Worm (Caenorhabditis elegans) whole organism, early embryonic: ENCODE measurements around the gene capa-1.

Source experiments
- B0310.2 ChIP-seq: sonication (generic microtip); optimal IDR thresholded peaks from 2 replicates; lab custom pipeline; 2016; ENCODE audit warnings: mild to moderate bottlenecking, missing genetic modification characterization, missing compliant biosample characterization
- F13C5.2 ChIP-seq: sonication (generic microtip); optimal IDR thresholded peaks from 2 replicates; lab custom pipeline; 2017; ENCODE audit warnings: mild to moderate bottlenecking, missing genetic modification characterization, inconsistent platforms, missing compliant biosample characterization
- aly-1 ChIP-seq: sonication (generic microtip); optimal IDR thresholded peaks from 2 replicates; lab custom pipeline; 2016; ENCODE audit warnings: missing genetic modification characterization, missing compliant biosample characterization
- ama-1 ChIP-seq: fragments of 150-350 bp; optimal IDR thresholded peaks from 2 replicates; lab custom pipeline; 2014
- ceh-13 ChIP-seq: fragments of 200-800 bp; sonication (Bioruptor generic); optimal IDR thresholded peaks from 2 replicates; lab custom pipeline; 2018; ENCODE audit warnings: mild to moderate bottlenecking, missing genetic modification characterization, missing compliant biosample characterization
- ceh-36 ChIP-seq: sonication (generic microtip); optimal IDR thresholded peaks from 2 replicates; lab custom pipeline; 2016; ENCODE audit warnings: missing genetic modification characterization, inconsistent platforms, missing compliant biosample characterization
- ets-7 ChIP-seq: sonication (generic microtip); optimal IDR thresholded peaks from 2 replicates; lab custom pipeline; 2016; ENCODE audit warnings: missing genotype, missing genetic modification characterization, missing compliant biosample characterization
- flt-1 ChIP-seq: fragments of 200-800 bp; sonication (Bioruptor generic); IDR thresholded peaks from 2 replicates; pipeline ENCODE4 v1.3.6; 2022; ENCODE audit warnings: missing genetic modification characterization, missing compliant biosample characterization
- hmbx-1 ChIP-seq: sonication (generic microtip); optimal IDR thresholded peaks from 2 replicates; lab custom pipeline; 2016; ENCODE audit warnings: mild to moderate bottlenecking, missing genetic modification characterization, missing compliant biosample characterization
- hmg-4 ChIP-seq: fragments of 200-800 bp; sonication (Bioruptor generic); optimal IDR thresholded peaks from 2 replicates; lab custom pipeline; 2018; ENCODE audit warnings: mild to moderate bottlenecking, missing genetic modification characterization, missing compliant biosample characterization
- hnd-1 ChIP-seq: sonication (generic microtip); optimal IDR thresholded peaks from 2 replicates; lab custom pipeline; 2016; ENCODE audit warnings: missing genetic modification characterization, missing compliant biosample characterization
- pes-1 ChIP-seq: fragments of 200-800 bp; sonication (Bioruptor generic); IDR thresholded peaks from 2 replicates; pipeline ENCODE4 v1.3.6; 2022; ENCODE audit warnings: missing genetic modification reagents, missing genetic modification characterization, missing compliant biosample characterization
- scrt-1 ChIP-seq: fragments of 200-800 bp; sonication (Bioruptor generic); IDR thresholded peaks from 2 replicates; pipeline ENCODE4 v1.3.6; 2022; ENCODE audit warnings: missing genetic modification characterization, missing compliant biosample characterization
- sea-1 ChIP-seq: fragments of 200-800 bp; sonication (Bioruptor generic); conservative IDR thresholded peaks from 2 replicates; pipeline ENCODE4 v1.3.6; 2022; ENCODE audit warnings: missing genetic modification characterization, missing compliant biosample characterization
- tbx-11 ChIP-seq: fragments of 200-800 bp; sonication (Bioruptor generic); IDR thresholded peaks from 2 replicates; pipeline ENCODE4 v1.3.6; 2022; ENCODE audit warnings: missing genetic modification characterization, missing compliant biosample characterization
- tbx-37 ChIP-seq: fragments of 200-800 bp; sonication (Bioruptor generic); conservative IDR thresholded peaks from 2 replicates; pipeline ENCODE4 v1.3.6; 2022; ENCODE audit warnings: missing genetic modification reagents, missing genetic modification characterization, missing compliant biosample characterization
- tra-4 ChIP-seq: sonication (generic microtip); optimal IDR thresholded peaks from 2 replicates; lab custom pipeline; 2017; ENCODE audit warnings: missing genetic modification characterization, missing compliant biosample characterization

The capa-1 gene

DNA sequence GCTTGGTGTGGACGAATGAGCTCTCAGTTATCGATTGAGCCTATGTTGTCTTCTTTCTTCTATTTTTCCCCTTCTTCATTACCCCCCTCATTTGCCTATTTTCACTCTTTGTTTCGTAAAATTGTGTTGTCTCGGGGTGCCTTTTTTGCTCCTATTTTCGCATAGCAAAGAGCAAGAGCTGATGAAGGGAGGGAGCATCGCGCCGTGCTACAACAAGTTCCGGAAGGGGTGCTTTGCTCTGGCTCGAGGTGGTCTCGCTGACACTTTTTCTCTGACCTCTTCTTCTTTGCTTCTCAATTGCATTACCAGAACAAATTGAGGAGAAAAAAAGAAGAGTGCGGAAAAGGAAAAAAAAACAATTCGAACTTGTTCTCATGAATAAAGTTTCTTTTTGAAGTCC lies 23.2 kb upstream of the capa-1 start:
- TF ChIP-seq ceh-36 (tag; lab: Kevin White, UChicago) (no peak), tra-4 (tag; lab: Kevin White, UChicago) (no peak), tbx-11 (GFP tag; lab: Robert Waterston, UW) (no peak), pes-1 (no peak), aly-1 (no peak), F13C5.2 (tag; lab: Kevin White, UChicago) (no peak), scrt-1 (GFP tag; lab: Robert Waterston, UW) (no peak), sea-1 (no peak), ets-7 (tag; lab: Kevin White, UChicago) (no peak), B0310.2 (tag; lab: Kevin White, UChicago) (no peak), hmg-4 (GFP tag; lab: Kevin White, UChicago) (no peak), hmbx-1 (tag; lab: Kevin White, UChicago) (no peak), flt-1 (no peak), ama-1 (no peak), tbx-37 (GFP tag; lab: Robert Waterston, UW) (no peak), ceh-13 (no peak), hnd-1 (tag; lab: Kevin White, UChicago) (no peak)

DNA sequence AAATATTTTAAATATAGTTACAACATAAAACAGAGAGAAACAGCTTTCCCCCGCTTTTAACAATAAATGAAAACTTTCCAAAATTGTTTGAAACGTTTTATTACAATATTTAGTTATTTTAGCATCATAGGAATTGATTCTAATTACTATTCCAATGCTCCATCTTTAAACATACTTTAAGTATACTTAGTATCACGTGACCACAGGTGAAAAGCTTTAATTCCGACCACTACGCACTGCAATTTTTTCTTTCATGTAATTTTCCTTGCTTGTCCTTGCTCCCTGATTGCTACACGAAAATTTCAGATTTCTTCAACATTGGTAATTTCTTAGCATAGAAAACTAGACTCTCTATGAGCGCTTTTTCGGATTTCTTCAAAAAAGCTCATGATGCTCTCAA lies 22.2 kb upstream of the capa-1 start, which contains the start of gene tbc-16:
tbc-16 (plus strand) TSS at position 301 of the 400 bp plus-strand sequence.
- TF ChIP-seq hmg-4 (GFP tag; lab: Kevin White, UChicago) (no peak), pes-1 (no peak), F13C5.2 (tag; lab: Kevin White, UChicago) (no peak), ama-1 (no peak), aly-1 (no peak), scrt-1 (GFP tag; lab: Robert Waterston, UW) (no peak), ets-7 (tag; lab: Kevin White, UChicago) (no peak), hnd-1 (tag; lab: Kevin White, UChicago) (no peak), tra-4 (tag; lab: Kevin White, UChicago) (no peak), ceh-13 (no peak), ceh-36 (tag; lab: Kevin White, UChicago) (no peak), B0310.2 (tag; lab: Kevin White, UChicago) (no peak), sea-1 (no peak), tbx-37 (GFP tag; lab: Robert Waterston, UW) (no peak), flt-1 (no peak)

DNA sequence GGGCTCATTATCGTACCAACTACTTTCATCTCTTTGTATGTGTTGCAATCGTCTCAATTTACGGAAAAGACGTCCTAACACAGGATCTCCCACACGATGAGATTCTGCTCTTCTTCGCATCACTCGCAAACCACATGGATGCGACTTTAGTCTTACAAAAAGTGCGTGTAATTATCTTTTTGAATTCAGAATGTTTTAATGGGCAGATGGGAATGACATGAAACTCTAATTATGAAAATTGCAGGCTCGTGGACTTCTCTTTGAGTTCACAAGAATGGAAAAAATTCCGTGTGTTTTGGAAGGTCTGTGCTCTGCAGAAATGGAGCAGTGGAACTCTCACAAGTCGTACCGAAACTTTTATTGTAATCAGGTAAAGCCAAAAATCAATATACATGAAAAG lies 17.7 kb upstream of the capa-1 start:
- TF ChIP-seq ceh-36 (tag; lab: Kevin White, UChicago) (no peak), aly-1 (no peak), ama-1 (no peak), hmg-4 (GFP tag; lab: Kevin White, UChicago) (no peak), sea-1 (no peak), B0310.2 (tag; lab: Kevin White, UChicago) (no peak), ceh-13 (no peak), hmbx-1 (tag; lab: Kevin White, UChicago) (no peak), F13C5.2 (tag; lab: Kevin White, UChicago) (no peak)

DNA sequence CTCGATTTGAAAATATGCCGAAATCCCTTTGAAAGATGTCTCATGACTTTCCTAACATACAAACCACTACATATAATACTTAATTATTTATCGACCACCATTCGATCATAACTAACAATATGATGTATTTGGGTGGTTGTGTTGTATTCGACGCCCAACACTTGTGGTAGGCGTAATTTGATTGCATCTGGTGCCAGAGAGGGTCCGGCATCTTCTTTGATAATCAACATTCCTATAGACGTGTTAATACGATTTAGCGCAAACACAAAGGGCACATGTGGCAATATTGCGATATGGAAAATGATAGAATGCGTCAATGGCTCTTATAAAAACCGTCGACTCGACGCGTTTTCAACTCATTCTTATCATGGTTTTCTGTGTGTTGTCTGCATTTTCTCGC lies 15.3 kb upstream of the capa-1 start:
- TF ChIP-seq B0310.2 (tag; lab: Kevin White, UChicago) = no peak
- TF ChIP-seq ets-7 (tag; lab: Kevin White, UChicago) = no peak
- no peak for TF ChIP-seq ceh-13
- no peak for TF ChIP-seq hmbx-1 (tag; lab: Kevin White, UChicago)
- no peak for TF ChIP-seq tra-4 (tag; lab: Kevin White, UChicago)
- TF ChIP-seq flt-1 = no peak
- no peak for TF ChIP-seq tbx-37 (GFP tag; lab: Robert Waterston, UW)
- TF ChIP-seq sea-1 = no peak

DNA sequence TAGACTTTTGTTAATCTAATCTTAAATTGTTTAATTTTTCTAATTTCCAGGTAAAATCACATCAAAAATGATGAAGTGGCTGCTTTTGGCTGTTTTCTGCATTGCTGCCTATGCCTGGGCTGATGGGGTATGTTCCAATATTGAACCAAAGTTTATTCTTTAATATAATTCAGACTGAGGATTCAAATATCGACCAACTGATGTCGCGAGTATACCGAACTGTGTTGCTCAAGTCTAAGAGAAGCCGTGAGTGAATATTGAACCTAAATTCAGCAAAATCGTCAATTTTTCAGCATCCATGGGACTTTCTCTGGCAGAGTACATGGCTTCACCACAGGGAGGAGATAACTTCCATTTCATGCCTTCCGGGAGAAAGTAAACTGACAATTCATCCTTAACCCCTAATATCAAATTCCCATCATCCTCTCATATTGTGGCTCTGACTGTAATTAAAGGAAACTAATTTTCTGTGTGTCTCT lies 14.6 kb upstream of the capa-1 start, which contains the start of gene nlp-49:
nlp-49 (plus strand) TSS at position 51 of the 479 bp plus-strand sequence.
- TF ChIP-seq tbx-11 (GFP tag; lab: Robert Waterston, UW) (no peak), sea-1 (no peak), ceh-36 (tag; lab: Kevin White, UChicago) (no peak), F13C5.2 (tag; lab: Kevin White, UChicago) (no peak), B0310.2 (tag; lab: Kevin White, UChicago) (no peak), scrt-1 (GFP tag; lab: Robert Waterston, UW) (no peak), pes-1 (no peak), tra-4 (tag; lab: Kevin White, UChicago) (no peak), hnd-1 (tag; lab: Kevin White, UChicago) (no peak)

DNA sequence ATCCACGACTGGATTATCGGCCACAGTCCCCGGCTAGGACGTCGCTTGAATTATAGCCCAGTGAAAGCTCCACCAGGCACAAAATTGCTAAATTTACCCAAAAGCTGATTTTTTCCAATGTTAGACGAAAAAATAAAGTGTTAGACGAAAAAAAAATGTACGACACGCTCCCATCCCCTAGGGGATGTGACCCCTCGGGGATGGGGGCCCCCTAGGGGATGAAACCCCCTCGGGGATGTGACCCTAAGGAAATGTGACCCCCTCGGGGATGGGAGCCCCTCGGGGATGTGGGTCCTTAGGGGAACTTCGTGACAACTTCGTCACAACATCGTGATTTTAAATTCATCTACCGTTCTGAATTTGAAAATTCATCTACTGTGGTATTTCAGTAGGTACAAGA lies 13.4 kb upstream of the capa-1 start:
- TF ChIP-seq tbx-37 (GFP tag; lab: Robert Waterston, UW) (no peak; the same call in 1 of the 2 replicates), F13C5.2 (tag; lab: Kevin White, UChicago) (no peak), pes-1 (no peak), hmbx-1 (tag; lab: Kevin White, UChicago) (no peak), ets-7 (tag; lab: Kevin White, UChicago) (no peak), hmg-4 (GFP tag; lab: Kevin White, UChicago) (no peak), B0310.2 (tag; lab: Kevin White, UChicago) (no peak)

DNA sequence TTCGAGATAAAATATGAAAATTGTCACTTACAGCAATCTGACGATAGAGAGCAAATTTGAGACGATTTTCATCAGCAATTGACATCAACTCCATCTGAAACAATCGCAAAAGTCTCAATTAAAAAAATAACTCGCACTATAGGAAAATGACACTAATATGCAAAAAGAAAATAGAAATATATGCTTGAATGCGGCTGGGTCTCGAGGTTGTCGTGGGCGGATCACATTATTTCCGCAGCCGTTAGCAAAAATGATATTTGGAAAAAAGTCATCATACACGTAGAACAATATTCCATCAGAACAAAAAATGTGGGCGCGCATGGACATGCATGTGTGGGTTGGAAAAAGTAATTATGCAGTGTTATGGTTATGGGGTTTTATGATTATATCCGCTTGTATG lies 1.9 kb upstream of the capa-1 start, which contains the start of gene Y23B4A.1:
Y23B4A.1 (minus strand) TSS at position 101 of the 400 bp plus-strand sequence.
- TF ChIP-seq tra-4 (tag; lab: Kevin White, UChicago) (no peak), aly-1 (no peak), ama-1 (no peak), B0310.2 (tag; lab: Kevin White, UChicago) (no peak), ceh-13 (no peak), ets-7 (tag; lab: Kevin White, UChicago) (no peak), sea-1 (no peak), flt-1 (no peak), pes-1 (no peak), F13C5.2 (tag; lab: Kevin White, UChicago) (no peak), tbx-11 (GFP tag; lab: Robert Waterston, UW) (no peak), tbx-37 (GFP tag; lab: Robert Waterston, UW) (no peak)

DNA sequence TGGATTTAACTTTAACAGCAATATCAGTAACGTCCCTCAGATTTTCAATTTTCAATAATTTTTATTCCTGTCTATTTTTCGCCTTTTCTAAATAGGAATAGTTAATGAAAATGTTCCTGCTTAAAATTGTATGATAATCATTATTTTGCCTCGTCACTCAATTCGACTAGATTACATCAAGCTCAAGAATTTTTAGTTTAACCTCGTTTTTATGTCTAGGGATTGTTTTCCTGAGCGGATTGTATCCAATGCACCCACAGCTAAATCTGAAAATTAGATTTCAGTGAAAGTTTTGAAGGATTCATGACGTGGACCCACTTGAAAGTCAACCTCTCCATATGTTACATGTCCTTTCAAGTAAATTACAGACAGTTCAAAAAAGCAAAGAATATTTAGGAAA lies 4.5 kb downstream of the capa-1 start:
- no peak for TF ChIP-seq aly-1
- no peak for TF ChIP-seq B0310.2 (tag; lab: Kevin White, UChicago)
- TF ChIP-seq flt-1 = no peak
- TF ChIP-seq tbx-11 (GFP tag; lab: Robert Waterston, UW) = no peak
- TF ChIP-seq ceh-13 = no peak
- no peak for TF ChIP-seq hnd-1 (tag; lab: Kevin White, UChicago)
- no peak for TF ChIP-seq pes-1
- TF ChIP-seq tra-4 (tag; lab: Kevin White, UChicago) = no peak
- TF ChIP-seq ceh-36 (tag; lab: Kevin White, UChicago) = no peak
- TF ChIP-seq scrt-1 (GFP tag; lab: Robert Waterston, UW) = no peak
- no peak for TF ChIP-seq ama-1
- TF ChIP-seq sea-1 = no peak
- TF ChIP-seq tbx-37 (GFP tag; lab: Robert Waterston, UW) = no peak
